Worm (Caenorhabditis elegans): ENCODE measurements around the gene Y48G9A.11.

Gene Y48G9A.11

DNA sequence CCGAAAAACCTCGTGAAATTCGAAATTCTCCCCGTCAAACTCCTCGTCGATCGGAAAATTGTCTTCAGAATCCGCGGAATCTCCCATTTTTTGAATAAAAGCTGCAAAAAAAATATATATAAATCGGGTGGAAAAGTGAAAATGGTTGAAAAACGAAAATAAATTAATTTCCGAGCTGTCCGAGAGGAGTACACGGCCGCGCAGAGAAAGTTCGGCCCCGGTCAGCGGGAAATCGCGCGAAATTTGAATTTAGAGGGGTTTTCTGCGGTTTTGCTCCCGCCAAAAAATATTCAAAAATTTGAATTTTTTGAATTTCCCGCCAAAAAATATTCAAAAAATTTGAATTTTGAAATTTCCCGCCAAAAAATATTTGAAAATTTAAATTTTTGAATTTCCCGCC lies at the start of gene Y48G9A.11:
TSS of gene Y48G9A.11 (minus strand) at position 101 of the 400 bp plus-strand sequence.
- TF ChIP-seq ceh-36 (tag; optimal IDR thresholded peaks at IDR 0.05): no peak
- TF ChIP-seq F13C5.2 (tag; optimal IDR thresholded peaks at IDR 0.05): no peak
- TF ChIP-seq ceh-13 (GFP tag; optimal IDR thresholded peaks at IDR 0.05): no peak
- TF ChIP-seq aly-1 (tag; optimal IDR thresholded peaks at IDR 0.05): no peak
- no peak for TF ChIP-seq B0310.2 (tag; optimal IDR thresholded peaks at IDR 0.05)
- no peak for TF ChIP-seq ets-7 (tag; optimal IDR thresholded peaks at IDR 0.05)
- TF ChIP-seq tbx-37 (GFP tag; conservative IDR thresholded peaks at IDR 0.05): no peak
- TF ChIP-seq tra-4 (tag; optimal IDR thresholded peaks at IDR 0.05): no peak
- TF ChIP-seq scrt-1 (GFP tag; IDR thresholded peaks at IDR 0.05): no peak
- TF ChIP-seq flt-1 (GFP tag; IDR thresholded peaks at IDR 0.05): no peak

DNA sequence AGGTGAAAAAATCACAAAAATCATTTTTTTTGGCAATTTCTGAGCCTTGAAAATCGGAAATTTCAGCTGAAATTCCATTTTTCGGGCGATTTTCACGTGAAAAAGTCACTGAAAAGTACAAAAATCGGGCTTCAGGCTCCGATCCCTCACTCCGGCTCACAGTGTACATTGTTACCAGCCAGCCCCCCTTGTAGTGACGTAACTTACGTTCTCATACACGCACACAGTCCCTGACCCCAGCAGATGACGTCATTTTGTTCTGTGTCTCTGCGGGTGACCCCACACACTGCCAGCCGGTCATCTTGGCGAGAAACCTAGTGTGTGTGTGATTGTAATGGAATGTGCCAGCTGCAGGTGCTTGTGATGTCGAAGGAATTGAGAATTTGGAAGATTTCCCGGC lies 42.5 kb upstream of the Y48G9A.11 start:
- TF ChIP-seq ets-7 (tag; optimal IDR thresholded peaks at IDR 0.05): no peak
- no peak for TF ChIP-seq F13C5.2 (tag; optimal IDR thresholded peaks at IDR 0.05)
- no peak for TF ChIP-seq pes-1 (GFP tag; IDR thresholded peaks at IDR 0.05)
- TF ChIP-seq ceh-36 (tag; optimal IDR thresholded peaks at IDR 0.05): no peak
- TF ChIP-seq ama-1 (optimal IDR thresholded peaks at IDR 0.05): no peak
- TF ChIP-seq hmbx-1 (tag; optimal IDR thresholded peaks at IDR 0.05): no peak
- TF ChIP-seq ceh-13 (GFP tag; optimal IDR thresholded peaks at IDR 0.05): no peak
- no peak for TF ChIP-seq sea-1 (GFP tag; conservative IDR thresholded peaks at IDR 0.05)
- no peak for TF ChIP-seq tra-4 (tag; optimal IDR thresholded peaks at IDR 0.05)
- TF ChIP-seq tbx-37 (GFP tag; conservative IDR thresholded peaks at IDR 0.05): no peak
- no peak for TF ChIP-seq tbx-11 (GFP tag; IDR thresholded peaks at IDR 0.05)
- no peak for TF ChIP-seq hmg-4 (GFP tag; optimal IDR thresholded peaks at IDR 0.05)
- no peak for TF ChIP-seq B0310.2 (tag; optimal IDR thresholded peaks at IDR 0.05)
- no peak for TF ChIP-seq flt-1 (GFP tag; IDR thresholded peaks at IDR 0.05)
- no peak for TF ChIP-seq hnd-1 (tag; optimal IDR thresholded peaks at IDR 0.05)
- no peak for TF ChIP-seq aly-1 (tag; optimal IDR thresholded peaks at IDR 0.05)
- no peak for TF ChIP-seq scrt-1 (GFP tag; IDR thresholded peaks at IDR 0.05)

DNA sequence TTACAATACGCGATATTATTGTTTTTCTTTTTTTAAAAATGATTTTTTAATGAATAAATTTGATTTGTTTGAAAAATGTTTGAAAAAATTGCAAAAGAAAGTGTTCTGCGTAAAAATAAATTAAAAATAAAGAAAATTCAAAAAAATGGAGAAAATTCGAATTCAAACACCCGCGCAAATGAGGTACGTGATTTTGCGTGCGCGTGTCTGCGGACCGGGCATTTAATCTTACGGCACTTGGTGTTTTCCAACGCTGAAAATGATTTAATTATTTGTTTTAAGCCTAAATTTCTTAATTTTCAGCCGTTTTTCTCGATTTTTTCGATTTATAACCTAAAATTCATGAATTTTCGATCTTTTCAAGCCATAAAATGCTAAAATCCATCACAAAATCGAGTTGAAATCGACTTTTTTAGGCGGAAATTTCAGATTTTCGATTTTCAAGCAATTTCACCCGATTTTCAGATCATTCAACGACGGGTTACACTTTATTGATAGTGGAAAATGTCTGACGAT lies 34.8 kb upstream of the Y48G9A.11 start, which contains the start of gene gcn-1:
TSS of gene gcn-1 (plus strand) at position 466 of the 516 bp plus-strand sequence.
- TF ChIP-seq B0310.2 (tag; optimal IDR thresholded peaks at IDR 0.05) (no peak), tbx-37 (GFP tag; conservative IDR thresholded peaks at IDR 0.05) (no peak), F13C5.2 (tag; optimal IDR thresholded peaks at IDR 0.05) (peak; percentile 62), flt-1 (GFP tag; IDR thresholded peaks at IDR 0.05) (no peak), hnd-1 (tag; optimal IDR thresholded peaks at IDR 0.05) (no peak), sea-1 (GFP tag; conservative IDR thresholded peaks at IDR 0.05) (no peak), pes-1 (GFP tag; IDR thresholded peaks at IDR 0.05) (peak; percentile 58; the same call in 1 of the 2 replicates), ets-7 (tag; optimal IDR thresholded peaks at IDR 0.05) (no peak), scrt-1 (GFP tag; IDR thresholded peaks at IDR 0.05) (no peak), hmbx-1 (tag; optimal IDR thresholded peaks at IDR 0.05) (no peak), ceh-13 (GFP tag; optimal IDR thresholded peaks at IDR 0.05) (no peak), ceh-36 (tag; optimal IDR thresholded peaks at IDR 0.05) (peak; percentile 16), tra-4 (tag; optimal IDR thresholded peaks at IDR 0.05) (no peak)

DNA sequence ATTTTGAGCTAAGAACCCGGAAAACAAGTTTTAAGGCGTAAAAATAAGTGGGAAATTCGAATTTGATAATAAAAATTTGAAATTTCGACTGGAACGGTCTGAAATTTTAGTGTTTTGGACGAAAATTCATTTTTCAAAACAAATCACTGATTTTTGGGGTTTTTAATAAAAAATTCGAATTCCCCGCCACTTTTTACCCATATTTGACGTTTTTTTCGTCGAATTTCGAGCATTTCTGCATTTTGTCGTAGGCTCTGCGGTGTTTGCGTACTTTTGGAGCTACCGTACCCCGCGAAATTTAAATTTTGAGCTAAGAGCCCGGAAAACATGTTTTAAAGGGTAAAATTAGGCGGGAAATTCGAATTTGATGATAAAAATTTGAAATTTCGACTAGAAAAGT lies 33.9 kb upstream of the Y48G9A.11 start:
- TF ChIP-seq B0310.2 (tag; optimal IDR thresholded peaks at IDR 0.05) (no peak), ceh-13 (GFP tag; optimal IDR thresholded peaks at IDR 0.05) (no peak), ama-1 (optimal IDR thresholded peaks at IDR 0.05) (no peak), sea-1 (GFP tag; conservative IDR thresholded peaks at IDR 0.05) (no peak), pes-1 (GFP tag; IDR thresholded peaks at IDR 0.05) (no peak), tbx-37 (GFP tag; conservative IDR thresholded peaks at IDR 0.05) (no peak), ceh-36 (tag; optimal IDR thresholded peaks at IDR 0.05) (no peak), ets-7 (tag; optimal IDR thresholded peaks at IDR 0.05) (no peak), scrt-1 (GFP tag; IDR thresholded peaks at IDR 0.05) (no peak), tbx-11 (GFP tag; IDR thresholded peaks at IDR 0.05) (no peak), flt-1 (GFP tag; IDR thresholded peaks at IDR 0.05) (no peak), hmbx-1 (tag; optimal IDR thresholded peaks at IDR 0.05) (no peak)

DNA sequence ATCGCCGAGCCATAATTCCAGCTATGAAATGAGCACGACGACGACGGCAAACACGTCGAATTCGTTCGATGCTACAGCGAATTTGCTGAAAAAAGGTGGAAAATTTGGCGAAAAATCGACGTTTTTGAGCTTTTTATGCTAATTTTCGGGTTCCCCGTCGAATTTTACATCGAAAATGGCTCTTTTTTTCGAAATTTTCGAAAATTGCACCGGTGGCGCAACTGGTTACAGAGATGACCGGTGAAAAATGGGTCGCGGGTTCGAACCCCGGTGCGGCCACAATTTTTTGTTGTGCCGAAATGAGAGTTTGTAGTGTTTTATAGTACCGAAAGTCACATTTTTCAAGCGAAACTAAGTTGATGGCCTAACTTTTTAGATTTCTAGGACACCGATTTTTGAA lies 20.8 kb upstream of the Y48G9A.11 start:
- TF ChIP-seq B0310.2 (tag; optimal IDR thresholded peaks at IDR 0.05) (no peak), ceh-36 (tag; optimal IDR thresholded peaks at IDR 0.05) (no peak), hnd-1 (tag; optimal IDR thresholded peaks at IDR 0.05) (no peak), F13C5.2 (tag; optimal IDR thresholded peaks at IDR 0.05) (no peak), tra-4 (tag; optimal IDR thresholded peaks at IDR 0.05) (no peak), pes-1 (GFP tag; IDR thresholded peaks at IDR 0.05) (no peak), ceh-13 (GFP tag; optimal IDR thresholded peaks at IDR 0.05) (no peak), flt-1 (GFP tag; IDR thresholded peaks at IDR 0.05) (no peak), hmg-4 (GFP tag; optimal IDR thresholded peaks at IDR 0.05) (no peak), ets-7 (tag; optimal IDR thresholded peaks at IDR 0.05) (no peak), aly-1 (tag; optimal IDR thresholded peaks at IDR 0.05) (no peak), ama-1 (optimal IDR thresholded peaks at IDR 0.05) (no peak), tbx-11 (GFP tag; IDR thresholded peaks at IDR 0.05) (no peak), tbx-37 (GFP tag; conservative IDR thresholded peaks at IDR 0.05) (no peak)

DNA sequence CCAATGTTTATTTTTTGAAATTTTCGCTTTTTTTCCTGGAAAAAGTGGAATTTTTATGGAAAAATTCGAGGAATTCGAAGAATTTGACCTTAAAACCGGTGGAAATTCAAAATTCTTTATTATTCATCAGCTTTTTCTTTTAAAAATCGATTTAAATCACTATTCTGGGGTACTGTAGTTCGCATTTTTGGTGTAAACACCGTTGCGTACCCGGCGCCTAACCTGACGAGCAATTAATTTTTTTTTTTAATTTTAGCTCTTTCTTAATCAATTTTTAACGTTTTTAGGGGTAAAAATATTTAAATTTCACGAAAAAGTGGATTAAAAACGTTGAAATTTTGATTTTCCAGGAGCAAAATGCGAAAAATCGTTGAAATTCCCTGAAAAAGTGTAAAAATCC lies 17.2 kb upstream of the Y48G9A.11 start:
- no peak for TF ChIP-seq ets-7 (tag; optimal IDR thresholded peaks at IDR 0.05)
- TF ChIP-seq scrt-1 (GFP tag; IDR thresholded peaks at IDR 0.05): no peak
- TF ChIP-seq aly-1 (tag; optimal IDR thresholded peaks at IDR 0.05): no peak
- TF ChIP-seq tbx-11 (GFP tag; IDR thresholded peaks at IDR 0.05): no peak
- no peak for TF ChIP-seq B0310.2 (tag; optimal IDR thresholded peaks at IDR 0.05)
- no peak for TF ChIP-seq F13C5.2 (tag; optimal IDR thresholded peaks at IDR 0.05)
- no peak for TF ChIP-seq ceh-13 (GFP tag; optimal IDR thresholded peaks at IDR 0.05)
- no peak for TF ChIP-seq ceh-36 (tag; optimal IDR thresholded peaks at IDR 0.05)
- no peak for TF ChIP-seq hnd-1 (tag; optimal IDR thresholded peaks at IDR 0.05)
- no peak for TF ChIP-seq sea-1 (GFP tag; conservative IDR thresholded peaks at IDR 0.05)

DNA sequence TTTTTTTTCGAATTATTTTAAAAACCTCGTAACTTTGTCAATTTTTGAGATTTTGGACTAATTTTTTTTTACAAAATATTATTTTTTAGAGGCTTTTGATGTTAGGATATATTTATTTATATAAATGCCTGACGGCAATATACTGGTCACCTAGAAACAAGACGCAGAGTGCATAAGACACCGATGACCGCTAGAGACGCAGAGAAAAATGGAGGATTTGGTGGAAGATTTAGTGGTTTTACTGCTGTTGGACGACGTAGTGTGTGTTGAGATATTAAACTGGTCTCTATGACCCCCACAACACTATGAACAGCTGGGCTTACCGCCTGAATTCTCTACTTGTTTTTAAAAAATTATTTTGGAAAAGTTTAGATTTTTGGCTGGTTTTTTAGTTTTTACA lies 15.4 kb upstream of the Y48G9A.11 start:
- TF ChIP-seq pes-1 (GFP tag; IDR thresholded peaks at IDR 0.05) (no peak), ceh-13 (GFP tag; optimal IDR thresholded peaks at IDR 0.05) (no peak), ets-7 (tag; optimal IDR thresholded peaks at IDR 0.05) (no peak), ceh-36 (tag; optimal IDR thresholded peaks at IDR 0.05) (no peak), sea-1 (GFP tag; conservative IDR thresholded peaks at IDR 0.05) (no peak), hmg-4 (GFP tag; optimal IDR thresholded peaks at IDR 0.05) (no peak), B0310.2 (tag; optimal IDR thresholded peaks at IDR 0.05) (no peak), ama-1 (optimal IDR thresholded peaks at IDR 0.05) (no peak), tra-4 (tag; optimal IDR thresholded peaks at IDR 0.05) (no peak)
